Fruit fly (Drosophila melanogaster): ENCODE measurements around the gene CG32461.

CG32461 gene

DNA sequence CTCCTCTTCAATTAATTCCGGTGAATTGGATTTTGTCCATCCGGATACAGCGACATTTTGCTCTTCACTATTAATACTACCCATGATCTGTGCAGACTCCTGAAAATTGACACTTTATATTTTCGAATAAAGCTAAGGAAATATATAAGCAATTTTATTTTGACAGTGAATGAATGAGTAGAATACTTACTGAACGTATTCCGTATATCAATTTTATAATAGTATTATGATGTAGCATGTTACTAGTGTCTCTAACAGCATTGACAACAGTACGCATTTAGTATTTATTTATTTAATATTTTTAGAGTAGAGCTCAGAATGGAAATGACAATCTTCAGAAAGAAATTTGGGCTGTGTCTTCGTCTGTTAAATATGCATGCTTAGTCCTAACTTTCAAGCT, at the start of gene CG32461:
Gene CG32461 (minus strand): TSS at position 101 of the 400 bp plus-strand sequence.
- TF ChIP-seq svp (GFP tag) (peak; percentile 21), CG6163 (GFP tag; IDR thresholded peaks at IDR 0.05) (no peak)

DNA sequence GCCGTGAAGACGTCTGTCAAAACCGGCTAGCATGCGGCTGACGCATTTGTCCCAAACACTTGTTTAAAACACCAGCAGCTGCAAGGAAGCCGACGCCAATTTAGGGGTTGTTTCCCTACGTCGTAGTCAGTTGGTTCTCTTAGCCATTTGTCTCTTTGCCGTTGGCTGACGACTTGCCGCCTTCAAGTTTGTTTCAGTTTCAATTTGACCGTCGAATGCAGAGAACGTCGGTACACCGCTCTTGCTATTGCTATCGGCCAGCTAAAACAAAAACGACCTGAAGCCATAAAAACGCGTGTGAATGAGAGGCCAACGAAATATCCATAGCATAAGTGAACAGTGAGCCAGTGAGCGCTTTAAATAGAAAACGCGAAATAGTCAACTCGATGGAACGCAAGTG, 43.1 kb upstream of the CG32461 start, which contains the start of gene nrm:
Gene nrm (plus strand): TSS at position 197 of the 400 bp plus-strand sequence.
- no peak for TF ChIP-seq esn (GFP tag; optimal IDR thresholded peaks at IDR 0.05)
- TF ChIP-seq Ets96B (tag; optimal IDR thresholded peaks at IDR 0.05) = no peak
- no peak for TF ChIP-seq pdm3 (GFP tag; optimal IDR thresholded peaks at IDR 0.05)
- no peak for TF ChIP-seq CG4318 (GFP tag; optimal IDR thresholded peaks at IDR 0.05)
- TF ChIP-seq CG8319 (GFP tag; optimal IDR thresholded peaks at IDR 0.05) = no peak
- TF ChIP-seq OdsH (GFP tag; optimal IDR thresholded peaks at IDR 0.05) = no peak
- TF ChIP-seq CG1621 (tag; optimal IDR thresholded peaks at IDR 0.05) = no peak
- TF ChIP-seq Gug (GFP tag; IDR thresholded peaks at IDR 0.05) = no peak
- TF ChIP-seq CG8632 (GFP tag; optimal IDR thresholded peaks at IDR 0.05) = no peak
- no peak for TF ChIP-seq CG10631 (GFP tag; optimal IDR thresholded peaks at IDR 0.05)
- TF ChIP-seq Sox102F (GFP tag; optimal IDR thresholded peaks at IDR 0.05) = no peak
- no peak for TF ChIP-seq Hr4 (GFP tag; optimal IDR thresholded peaks at IDR 0.05)
- no peak for TF ChIP-seq Eip93F (GFP tag; optimal IDR thresholded peaks at IDR 0.05)
- no peak for TF ChIP-seq CG32006 (GFP tag; optimal IDR thresholded peaks at IDR 0.05)
- TF ChIP-seq Hr39 (GFP tag; optimal IDR thresholded peaks at IDR 0.05) = no peak

DNA sequence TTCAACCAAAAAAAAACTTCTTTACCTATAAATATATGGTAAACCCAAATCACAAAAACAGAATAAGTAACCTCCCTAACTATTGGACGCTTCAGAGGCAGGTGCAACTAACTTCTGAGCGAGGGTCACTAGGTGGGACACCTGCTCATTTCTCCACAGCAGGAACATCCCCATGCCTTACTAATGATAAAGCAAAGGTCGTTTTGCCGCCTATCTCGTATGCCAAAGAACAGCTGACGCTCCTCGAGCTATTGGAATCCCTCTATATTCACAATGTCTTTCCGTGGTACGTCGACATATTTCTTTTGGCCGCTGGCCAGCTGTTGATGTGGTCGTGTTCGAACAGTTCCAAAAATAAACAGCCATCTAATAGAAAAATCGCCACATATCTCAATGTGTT, 34.4 kb upstream of the CG32461 start:
- TF ChIP-seq CG8319 (GFP tag; optimal IDR thresholded peaks at IDR 0.05) = no peak
- TF ChIP-seq svp (GFP tag) = no peak
- TF ChIP-seq Hr38 (GFP tag; optimal IDR thresholded peaks at IDR 0.05) = no peak

DNA sequence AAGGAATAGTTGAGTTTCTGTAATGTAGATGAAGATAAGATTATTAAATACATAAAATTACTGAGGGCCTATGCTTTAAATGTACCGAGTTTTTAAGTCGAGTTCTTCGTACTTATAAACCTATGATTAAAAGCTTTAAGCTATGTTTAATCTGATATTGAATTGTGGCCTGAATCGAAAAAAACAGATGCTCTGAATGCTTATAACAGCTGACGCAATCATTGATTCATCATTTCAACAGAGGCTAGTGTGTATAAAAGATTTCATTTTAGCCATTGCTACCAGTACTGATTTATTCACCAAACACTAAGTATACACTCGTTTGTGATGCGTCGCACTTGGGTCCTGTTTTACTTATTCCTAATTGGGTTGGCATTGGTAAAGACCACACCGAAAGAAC, 32.2 kb upstream of the CG32461 start, which contains the start of gene CG32457:
Gene CG32457 (plus strand): TSS at position 301 of the 400 bp plus-strand sequence.
- TF ChIP-seq Lpt (GFP tag; optimal IDR thresholded peaks at IDR 0.05) (no peak), net (GFP tag; optimal IDR thresholded peaks at IDR 0.05) (no peak), CG11294 (GFP tag; IDR thresholded peaks at IDR 0.05) (no peak), CG8632 (GFP tag; optimal IDR thresholded peaks at IDR 0.05) (no peak), CG7368 (GFP tag; optimal IDR thresholded peaks at IDR 0.05) (no peak), Hr39 (GFP tag; optimal IDR thresholded peaks at IDR 0.05) (no peak), Eip93F (GFP tag; optimal IDR thresholded peaks at IDR 0.05) (no peak), fkh (GFP tag; optimal IDR thresholded peaks at IDR 0.05) (no peak), CG32006 (GFP tag; optimal IDR thresholded peaks at IDR 0.05) (no peak), CG16779 (tag; optimal IDR thresholded peaks at IDR 0.05) (no peak), Hr38 (GFP tag; optimal IDR thresholded peaks at IDR 0.05) (no peak), CG1621 (tag; optimal IDR thresholded peaks at IDR 0.05) (no peak), eg (GFP tag; IDR thresholded peaks at IDR 0.05) (no peak)

DNA sequence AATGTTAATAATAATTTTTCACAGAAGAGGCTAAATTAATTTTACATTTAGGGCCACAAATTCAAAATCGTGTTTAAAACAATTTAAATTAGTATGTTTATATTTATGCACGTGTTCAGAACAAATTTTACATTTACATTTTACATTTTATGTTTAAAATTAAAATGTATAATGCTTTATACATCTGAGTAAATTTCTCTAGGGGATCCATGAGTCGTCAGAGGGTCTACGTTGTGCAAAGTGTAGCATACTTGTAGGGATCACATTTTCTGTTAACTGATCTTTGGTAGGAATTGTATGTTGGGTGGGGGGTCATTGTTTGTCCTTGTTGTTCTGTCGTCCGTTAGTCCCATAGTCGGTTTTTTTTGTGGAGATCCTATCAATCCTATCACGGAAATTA, 26.9 kb upstream of the CG32461 start:
- no peak for TF ChIP-seq esn (GFP tag; optimal IDR thresholded peaks at IDR 0.05)
- peak; percentile 41 for TF ChIP-seq svp (GFP tag)
- no peak for TF ChIP-seq achi (GFP tag; optimal IDR thresholded peaks at IDR 0.05)

DNA sequence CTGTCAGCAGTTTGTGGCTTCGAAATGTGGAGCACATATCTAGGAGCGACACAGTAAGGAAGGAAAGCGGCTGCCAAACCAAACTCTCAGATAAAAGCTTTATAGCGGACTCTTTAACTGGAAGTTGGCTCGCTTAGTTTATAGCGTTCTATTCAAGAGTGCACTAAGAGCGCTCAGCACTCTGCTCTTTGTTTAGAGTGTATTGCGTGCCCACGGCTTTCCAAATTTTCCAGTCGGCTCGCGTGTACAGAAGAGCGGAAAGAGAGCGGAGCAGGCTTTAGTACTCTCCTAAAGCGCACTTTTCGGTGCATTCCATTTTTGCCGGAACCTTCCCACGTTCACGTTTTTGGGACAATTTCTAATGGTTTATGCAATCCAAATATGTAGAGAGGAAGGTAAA, 5.2 kb upstream of the CG32461 start:
- TF ChIP-seq CG8119 (GFP tag; IDR thresholded peaks at IDR 0.05) = no peak
- no peak for TF ChIP-seq Lpt (GFP tag; optimal IDR thresholded peaks at IDR 0.05)
- no peak for TF ChIP-seq CG9139 (GFP tag; optimal IDR thresholded peaks at IDR 0.05)
- no peak for TF ChIP-seq OdsH (GFP tag; optimal IDR thresholded peaks at IDR 0.05)
- TF ChIP-seq fd85E (GFP tag; optimal IDR thresholded peaks at IDR 0.05) = no peak
- TF ChIP-seq acj6 (GFP tag; optimal IDR thresholded peaks at IDR 0.05) = no peak
- TF ChIP-seq CG16779 (tag; optimal IDR thresholded peaks at IDR 0.05) = no peak
- TF ChIP-seq Ets96B (tag; optimal IDR thresholded peaks at IDR 0.05) = no peak
- TF ChIP-seq Sox102F (GFP tag; optimal IDR thresholded peaks at IDR 0.05) = no peak
- TF ChIP-seq Blimp-1 (GFP tag; optimal IDR thresholded peaks at IDR 0.05) = no peak
